Worm (Caenorhabditis elegans) whole organism, late embryonic: ENCODE results near the gene cdc-37.
A peak's percentile ranks its signal among the peaks of the same experiment; 100 is the strongest.
"Not testable (repeated sequence)": the region's sequence is repeated elsewhere in the genome, so short reads cannot be mapped to it uniquely, and the experiment has no call there.

ENCODE experiments used
- C08G9.2 ChIP-seq: sonication (generic microtip); optimal IDR thresholded peaks from 2 replicates; lab custom pipeline; 2016; ENCODE audit warnings: mild to moderate bottlenecking, missing genetic modification characterization, moderate library complexity, missing compliant biosample characterization
- F13H6.1 ChIP-seq: sonication (generic microtip); optimal IDR thresholded peaks from 2 replicates; lab custom pipeline; 2016; ENCODE audit warnings: missing genetic modification characterization, missing compliant biosample characterization
- T23F11.4 ChIP-seq: fragments of 200-800 bp; sonication (Bioruptor generic); optimal IDR thresholded peaks from 2 replicates; lab custom pipeline; 2018; ENCODE audit warnings: mild to moderate bottlenecking, missing genetic modification characterization, missing compliant biosample characterization
- ama-1 ChIP-seq: fragments of 150-350 bp; optimal IDR thresholded peaks from 2 replicates; lab custom pipeline; 2014
- ceh-14 ChIP-seq: sonication (generic microtip); optimal IDR thresholded peaks from 2 replicates; lab custom pipeline; 2016; ENCODE audit warnings: missing genotype, missing genetic modification characterization, missing compliant biosample characterization
- ceh-19 ChIP-seq: fragments of 200-800 bp; sonication (Bioruptor generic); optimal IDR thresholded peaks from 2 replicates; lab custom pipeline; 2018; ENCODE audit warnings: mild to moderate bottlenecking, missing genetic modification characterization, missing compliant biosample characterization
- ceh-2 ChIP-seq: sonication (generic microtip); optimal IDR thresholded peaks from 2 replicates; lab custom pipeline; 2016; ENCODE audit warnings: missing genotype, missing genetic modification characterization, missing compliant biosample characterization
- ceh-22 ChIP-seq: sonication (generic microtip); optimal IDR thresholded peaks from 2 replicates; lab custom pipeline; 2017; ENCODE audit warnings: missing biosample characterization, missing genetic modification characterization
- ceh-31 ChIP-seq: sonication (generic microtip); optimal IDR thresholded peaks from 2 replicates; lab custom pipeline; 2016; ENCODE audit warnings: missing genetic modification characterization, missing compliant biosample characterization
- dmd-4 ChIP-seq: sonication (generic microtip); optimal IDR thresholded peaks from 2 replicates; lab custom pipeline; 2016; ENCODE audit warnings: borderline replicate concordance, missing genetic modification characterization, missing compliant biosample characterization
- dve-1 ChIP-seq: sonication (generic microtip); optimal IDR thresholded peaks from 2 replicates; lab custom pipeline; 2017; ENCODE audit warnings: antibody characterized with exemption, mild to moderate bottlenecking, missing genetic modification characterization, missing compliant biosample characterization
- elt-4 ChIP-seq: sonication (generic microtip); optimal IDR thresholded peaks from 2 replicates; lab custom pipeline; 2016; ENCODE audit warnings: missing genetic modification characterization, missing compliant biosample characterization
- fax-1 ChIP-seq: sonication (generic microtip); optimal IDR thresholded peaks from 2 replicates; lab custom pipeline; 2016; ENCODE audit warnings: missing genotype, missing genetic modification characterization, missing compliant biosample characterization
- fkh-10 ChIP-seq: fragments of 150-350 bp; optimal IDR thresholded peaks from 2 replicates; lab custom pipeline; 2014; ENCODE audit warnings: missing biosample characterization, missing genetic modification reagents, missing genetic modification characterization
- fkh-6 ChIP-seq: sonication (generic microtip); optimal IDR thresholded peaks from 2 replicates; lab custom pipeline; 2016; ENCODE audit warnings: missing genetic modification characterization, missing compliant biosample characterization
- gmeb-2 ChIP-seq: sonication (generic microtip); optimal IDR thresholded peaks from 2 replicates; lab custom pipeline; 2016; ENCODE audit warnings: missing genetic modification characterization, inconsistent platforms, missing compliant biosample characterization
- hlh-13 ChIP-seq: fragments of 200-800 bp; sonication (Bioruptor generic); optimal IDR thresholded peaks from 2 replicates; lab custom pipeline; 2018; ENCODE audit warnings: mild to moderate bottlenecking, missing genetic modification characterization, missing compliant biosample characterization
- hlh-15 ChIP-seq: sonication (generic microtip); optimal IDR thresholded peaks from 2 replicates; lab custom pipeline; 2016; ENCODE audit warnings: missing genetic modification characterization, missing compliant biosample characterization
- hlh-30 ChIP-seq: sonication (generic microtip); optimal IDR thresholded peaks from 2 replicates; lab custom pipeline; 2017; ENCODE audit warnings: antibody characterized with exemption, missing genetic modification characterization, missing compliant biosample characterization; ENCODE audit not compliant: insufficient read depth
- lim-6 ChIP-seq: sonication (generic microtip); optimal IDR thresholded peaks from 2 replicates; lab custom pipeline; 2016; ENCODE audit warnings: missing genetic modification characterization, missing compliant biosample characterization
- lin-11 ChIP-seq: fragments of 200-800 bp; sonication (Bioruptor generic); optimal IDR thresholded peaks from 2 replicates; lab custom pipeline; 2018; ENCODE audit warnings: mild to moderate bottlenecking, missing genetic modification characterization, missing compliant biosample characterization
- mec-3 ChIP-seq: sonication (generic microtip); optimal IDR thresholded peaks from 2 replicates; lab custom pipeline; 2016; ENCODE audit warnings: borderline replicate concordance, missing genetic modification characterization, missing compliant biosample characterization
- nfya-1 ChIP-seq: sonication (generic microtip); optimal IDR thresholded peaks from 2 replicates; lab custom pipeline; 2017; ENCODE audit warnings: missing genetic modification characterization, mild to moderate bottlenecking, missing compliant biosample characterization, antibody characterized with exemption, moderate library complexity
- nhr-11 ChIP-seq: fragments of 150-350 bp; optimal IDR thresholded peaks from 2 replicates; lab custom pipeline; 2014; ENCODE audit warnings: missing biosample characterization, missing genetic modification characterization
- npax-4 ChIP-seq: sonication (generic microtip); optimal IDR thresholded peaks from 2 replicates; lab custom pipeline; 2016; ENCODE audit warnings: missing genetic modification characterization, missing compliant biosample characterization
- pax-1 ChIP-seq: fragments of 150-350 bp; optimal IDR thresholded peaks from 2 replicates; lab custom pipeline; 2014; ENCODE audit warnings: missing biosample characterization, missing genetic modification characterization
- pqm-1 ChIP-seq: sonication (generic microtip); optimal IDR thresholded peaks from 2 replicates; lab custom pipeline; 2016; ENCODE audit warnings: missing genetic modification characterization, missing compliant biosample characterization
- sox-2 ChIP-seq: fragments of 200-800 bp; sonication (Bioruptor generic); IDR thresholded peaks from 2 replicates; pipeline ENCODE4 v1.3.6; 2022; ENCODE audit warnings: missing genetic modification reagents, missing genetic modification characterization, missing compliant biosample characterization
- syd-9 ChIP-seq: sonication (generic microtip); optimal IDR thresholded peaks from 2 replicates; lab custom pipeline; 2016; ENCODE audit warnings: mild to moderate bottlenecking, missing genetic modification characterization, moderate library complexity, missing compliant biosample characterization
- ttx-3 ChIP-seq: sonication (generic microtip); optimal IDR thresholded peaks from 2 replicates; lab custom pipeline; 2016; ENCODE audit warnings: missing genetic modification reagents, missing genetic modification characterization, missing compliant biosample characterization
- unc-3 ChIP-seq, 2 experiments: fragments of 200-800 bp in 1 of 2; sonication (Bioruptor generic) in 1 of 2; sonication (generic microtip) in 1 of 2; conservative IDR thresholded peaks in 1 of 2; optimal IDR thresholded peaks in 1 of 2; 2 replicates each; pipeline versions ENCODE4 v1.3.6 to Lab custom; 2016 to 2022; ENCODE audit warnings: missing compliant biosample characterization in 2 of 2, missing genetic modification characterization in 2 of 2, missing genetic modification reagents in 1 of 2
- unc-55 ChIP-seq: sonication (generic microtip); optimal IDR thresholded peaks from 2 replicates; lab custom pipeline; 2017; ENCODE audit warnings: missing biosample characterization, missing genetic modification reagents, missing genetic modification characterization
- unc-86 ChIP-seq: sonication (generic microtip); optimal IDR thresholded peaks from 2 replicates; lab custom pipeline; 2016; ENCODE audit warnings: missing genetic modification characterization, missing compliant biosample characterization
- ztf-16 ChIP-seq: sonication (generic microtip); optimal IDR thresholded peaks from 2 replicates; lab custom pipeline; 2017; ENCODE audit warnings: missing genetic modification characterization, missing compliant biosample characterization

The cdc-37 gene

DNA sequence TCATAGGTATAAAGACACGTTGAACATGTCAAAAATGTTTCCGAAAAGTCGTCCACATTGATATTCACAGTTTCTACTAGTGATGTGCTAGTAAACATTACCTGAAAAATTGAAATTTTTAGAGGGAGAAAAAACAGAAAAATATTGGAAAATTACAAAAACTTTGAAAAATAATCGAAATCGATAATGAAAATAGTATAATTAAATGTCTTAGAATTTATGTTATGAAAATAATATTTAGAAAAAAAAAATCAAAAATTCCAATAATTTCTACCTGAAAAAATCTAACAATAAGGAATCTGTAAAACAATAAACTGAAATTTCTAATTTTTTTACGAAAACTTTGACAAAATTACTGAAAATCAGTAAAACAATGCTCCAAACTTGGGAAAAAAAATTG lies 21.6 kb upstream of the cdc-37 start, which contains the start of gene nhl-3:
nhl-3 (minus strand) TSS at position 101 of the 400 bp plus-strand sequence.
- TF ChIP-seq T23F11.4 (GFP tag; lab: Kevin White, UChicago) (no peak), hlh-30 (tag; lab: Kevin White, UChicago) (no peak), lin-11 (tag; lab: Kevin White, UChicago) (no peak), hlh-13 (GFP tag; lab: Kevin White, UChicago) (no peak), ceh-19 (GFP tag; lab: Kevin White, UChicago) (no peak), ceh-31 (no peak), unc-86 (no peak), syd-9 (tag; lab: Kevin White, UChicago) (no peak), fkh-10 (GFP tag; lab: Kevin White, UChicago) (no peak), ceh-22 (tag; lab: Kevin White, UChicago) (no peak), dmd-4 (no peak), ama-1 (lab: Kevin White, UChicago) (no peak), unc-3 (GFP tag; conservative IDR thresholded peaks at IDR 0.05; lab: Robert Waterston, UW) (no peak), unc-3 (tag; optimal IDR thresholded peaks at IDR 0.05; lab: Kevin White, UChicago) (no peak), fkh-6 (tag; lab: Kevin White, UChicago) (no peak), pax-1 (tag; lab: Kevin White, UChicago) (no peak), dve-1 (tag; lab: Kevin White, UChicago) (no peak), hlh-15 (tag; lab: Kevin White, UChicago) (no peak)

DNA sequence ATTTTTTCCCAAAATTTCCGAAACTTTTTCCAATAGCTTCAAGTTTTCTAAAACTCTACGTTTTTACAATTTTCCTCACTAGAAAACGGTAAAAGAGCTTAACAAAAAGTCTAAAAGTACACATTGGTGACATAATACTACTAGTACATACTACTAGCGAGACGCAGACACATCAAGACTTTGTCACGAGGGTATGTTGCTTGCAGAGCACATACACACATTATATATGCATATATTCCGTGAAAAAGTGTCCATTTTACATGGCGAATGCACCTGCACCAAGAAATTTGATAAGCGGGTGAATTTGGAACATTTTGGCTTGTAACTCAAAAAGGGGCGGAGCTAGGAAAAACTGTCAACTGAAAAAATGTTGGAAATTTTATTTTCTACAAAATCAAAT lies 20.9 kb upstream of the cdc-37 start:
- TF ChIP-seq nfya-1 (tag; lab: Kevin White, UChicago) (peak; percentile 19), unc-55 (GFP tag; lab: Kevin White, UChicago) (peak; percentile 35), unc-3 (GFP tag; conservative IDR thresholded peaks at IDR 0.05; lab: Robert Waterston, UW) (no peak), unc-3 (tag; optimal IDR thresholded peaks at IDR 0.05; lab: Kevin White, UChicago) (no peak), hlh-30 (tag; lab: Kevin White, UChicago) (peak; percentile 93), ceh-31 (peak; percentile 31)

DNA sequence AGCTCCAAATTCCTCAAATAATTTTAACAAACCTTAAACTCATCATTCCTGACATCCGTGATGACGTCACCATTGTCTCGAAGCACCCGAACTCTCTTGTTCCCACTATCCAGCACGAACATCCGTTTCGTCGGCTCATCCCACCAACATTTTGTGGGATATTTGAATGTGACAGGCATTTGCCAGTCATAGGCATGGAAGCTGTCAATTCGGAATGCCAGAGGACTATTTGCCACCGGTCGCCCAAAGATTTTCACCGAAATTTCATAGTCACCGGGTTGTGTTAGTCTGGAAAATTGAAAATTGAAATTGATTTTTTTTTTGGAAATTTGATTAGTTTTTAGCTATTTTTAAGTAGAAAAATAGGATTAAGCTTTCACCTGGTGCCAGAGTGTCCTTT lies 16.3 kb upstream of the cdc-37 start:
- no peak for TF ChIP-seq unc-86
- no peak for TF ChIP-seq unc-3 (GFP tag; conservative IDR thresholded peaks at IDR 0.05; lab: Robert Waterston, UW)
- TF ChIP-seq unc-3 (tag; optimal IDR thresholded peaks at IDR 0.05; lab: Kevin White, UChicago) = no peak
- TF ChIP-seq dve-1 (tag; lab: Kevin White, UChicago) = no peak
- TF ChIP-seq npax-4 = no peak

DNA sequence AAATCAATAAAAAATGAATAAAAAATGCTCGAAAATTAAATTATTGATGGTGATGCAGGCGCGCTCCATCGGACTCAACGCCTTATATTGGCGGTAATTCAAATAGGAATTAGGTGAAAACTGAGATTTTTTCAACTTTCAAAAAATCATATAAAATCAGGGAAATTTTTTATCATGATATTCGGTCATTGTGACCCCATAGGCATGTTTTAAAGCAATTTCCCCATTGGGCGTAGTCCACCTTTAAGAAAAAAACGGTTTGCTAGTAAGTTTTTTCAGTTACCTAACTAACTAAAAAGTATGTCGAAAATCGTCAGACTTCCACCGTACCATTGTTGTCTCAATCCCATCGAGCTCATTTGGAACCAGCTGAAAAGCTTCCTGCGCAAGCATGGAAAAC lies 12.8 kb upstream of the cdc-37 start, which contains the start of gene W08F4.1:
W08F4.1 (plus strand) TSS at position 301 of the 400 bp plus-strand sequence.
- not testable (repeated sequence) for TF ChIP-seq lin-11, ceh-2, F13H6.1 (tag; lab: Kevin White, UChicago)

DNA sequence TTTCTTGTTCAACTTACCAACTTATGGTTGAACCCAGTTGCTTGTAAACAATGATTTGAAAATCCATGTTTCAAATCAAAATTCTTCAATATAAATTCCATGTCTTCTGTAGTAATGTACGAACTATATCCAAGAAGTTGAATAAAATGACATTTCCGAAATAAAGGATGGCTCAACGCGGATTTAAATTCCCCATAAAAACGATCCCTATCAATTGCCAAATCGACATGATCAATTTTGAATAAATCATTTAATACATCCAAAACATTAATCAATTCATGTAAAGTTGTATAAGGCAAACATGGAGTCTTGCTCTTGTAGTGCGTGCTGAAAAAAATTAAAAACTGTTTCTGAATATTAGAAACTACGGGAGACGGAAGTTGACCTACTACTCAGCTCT lies 10.7 kb upstream of the cdc-37 start, which contains the start of gene W08F4.10:
W08F4.10 (minus strand) TSS at position 101 of the 400 bp plus-strand sequence.
- no peak for TF ChIP-seq ama-1 (lab: Kevin White, UChicago)
- no peak for TF ChIP-seq ttx-3 (tag; lab: Kevin White, UChicago)
- TF ChIP-seq fkh-6 (tag; lab: Kevin White, UChicago) = no peak
- TF ChIP-seq pqm-1 = no peak
- no peak for TF ChIP-seq T23F11.4 (GFP tag; lab: Kevin White, UChicago)
- TF ChIP-seq mec-3 (tag; lab: Kevin White, UChicago) = no peak
- TF ChIP-seq C08G9.2 (tag; lab: Kevin White, UChicago) = no peak
- TF ChIP-seq fax-1 = no peak
- TF ChIP-seq gmeb-2 = no peak
- no peak for TF ChIP-seq nfya-1 (tag; lab: Kevin White, UChicago)
- TF ChIP-seq lim-6 (tag; lab: Kevin White, UChicago) = no peak
- TF ChIP-seq sox-2 (GFP tag; lab: Robert Waterston, UW) = no peak
- TF ChIP-seq unc-55 (GFP tag; lab: Kevin White, UChicago) = no peak
- TF ChIP-seq nhr-11 (tag; lab: Kevin White, UChicago) = no peak
- TF ChIP-seq elt-4 (tag; lab: Kevin White, UChicago) = no peak
- no peak for TF ChIP-seq ztf-16 (tag; lab: Kevin White, UChicago)
- TF ChIP-seq ceh-14 = no peak
